Worm (Caenorhabditis elegans): ENCODE data around the gene F56C9.8.

- TF ChIP-seq lin-11 (tag; optimal IDR thresholded peaks at IDR 0.05) = no peak
- TF ChIP-seq unc-62 (GFP tag; optimal IDR thresholded peaks at IDR 0.05) = no peak
- TF ChIP-seq lsy-2 (tag; optimal IDR thresholded peaks at IDR 0.05) = no peak
Measured at ce11 chrIII:7301668-7302067, 17.6 kb downstream of the F56C9.8 start.
